Worm (Caenorhabditis elegans): ENCODE data around the gene Y41D4A.1.

ce11 chrIV:1740105-1741023 is 31.6 kb upstream of the Y41D4A.1 start, which contains the start of gene ptpn-22:
- TF ChIP-seq nhr-237 (tag; optimal IDR thresholded peaks at IDR 0.05) (no peak), elt-1 (tag; optimal IDR thresholded peaks at IDR 0.05; ENCODE audit: borderline replicate concordance, insufficient read depth) (no peak), snpc-4 (tag; optimal IDR thresholded peaks at IDR 0.05) (no peak)
